Fruit fly (Drosophila melanogaster) whole organism: Measurements from ENCODE around the gene CG6149.

Experiments
- CG8478 ChIP-seq: fragments of >200 bp; optimal IDR thresholded peaks from 2 replicates; lab custom pipeline; 2018; ENCODE audit warnings: inconsistent platforms
- pan ChIP-seq: fragments of >200 bp; optimal IDR thresholded peaks from 2 replicates; lab custom pipeline; 2017
- psq ChIP-seq: fragments of >200 bp; optimal IDR thresholded peaks from 2 replicates; lab custom pipeline; 2017

DNA sequence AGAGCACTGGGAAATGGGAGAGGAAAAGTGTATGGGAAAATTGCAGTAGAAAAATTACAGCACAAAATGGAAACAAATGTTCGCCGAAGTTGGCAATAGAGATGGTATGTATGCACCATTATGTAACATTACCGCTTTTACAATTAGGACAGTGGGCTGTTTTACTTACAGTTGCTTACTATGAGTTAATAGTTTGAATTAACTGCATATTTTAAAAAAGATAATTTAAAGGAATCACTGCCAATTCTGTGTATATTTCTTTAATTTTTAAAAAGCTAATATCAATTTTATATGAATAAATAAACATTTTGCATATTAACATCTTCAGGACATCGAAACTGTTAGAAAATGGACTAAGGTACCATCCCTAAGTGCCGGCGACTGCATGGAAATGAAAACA is 21.6 kb downstream of the CG6149 start:
- no peak for TF ChIP-seq psq (lab: Kevin White, UChicago)
- no peak for TF ChIP-seq pan (lab: Kevin White, UChicago)
- TF ChIP-seq CG8478 (lab: Kevin White, UChicago), result no peak
